Worm (Caenorhabditis elegans): ENCODE measurements around the gene madd-3.

The madd-3 gene

DNA sequence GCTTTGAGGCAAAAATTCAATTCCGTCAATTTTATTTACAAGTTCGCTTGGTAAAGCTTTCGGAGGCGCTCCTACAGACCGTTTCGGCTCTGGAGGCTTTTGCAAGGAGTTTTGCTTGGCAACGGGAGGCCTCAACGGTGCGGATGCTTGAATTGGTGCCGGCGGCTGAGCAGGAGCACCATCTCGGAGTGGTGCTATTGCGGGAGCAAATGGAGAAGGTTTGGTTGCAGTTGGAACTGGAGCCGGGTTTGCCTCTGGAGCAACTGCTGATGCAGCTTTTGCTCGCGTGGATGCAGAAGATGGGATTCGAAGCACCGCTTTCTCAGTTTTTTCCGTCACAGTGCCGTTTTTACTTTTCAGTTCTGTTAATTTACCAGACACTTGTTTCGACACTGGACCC, 6.5 kb downstream of the madd-3 start:
- TF ChIP-seq elt-3 (tag; optimal IDR thresholded peaks at IDR 0.05) (no peak), ceh-88 (GFP tag; IDR thresholded peaks at IDR 0.05) (no peak), pag-3 (tag; optimal IDR thresholded peaks at IDR 0.05; ENCODE audit: borderline replicate concordance, insufficient read depth) (no peak), C04F5.9 (tag; optimal IDR thresholded peaks at IDR 0.05) (no peak), tlp-1 (tag; optimal IDR thresholded peaks at IDR 0.05) (no peak), ces-1 (GFP tag; optimal IDR thresholded peaks at IDR 0.05) (no peak), sptf-1 (tag; optimal IDR thresholded peaks at IDR 0.05) (no peak)

ce11 chrX:14287888-14288287, 8.6 kb downstream of the madd-3 start:
- TF ChIP-seq ceh-90 (tag; optimal IDR thresholded peaks at IDR 0.05) (no peak), dsc-1 (tag; optimal IDR thresholded peaks at IDR 0.05) (no peak), pag-3 (tag; optimal IDR thresholded peaks at IDR 0.05; ENCODE audit: borderline replicate concordance, insufficient read depth) (no peak), F16B12.6 (tag; optimal IDR thresholded peaks at IDR 0.05) (no peak), fos-1 (tag; optimal IDR thresholded peaks at IDR 0.05) (no peak), lin-14 (GFP tag; optimal IDR thresholded peaks at IDR 0.05) (peak; percentile 89), swsn-7 (tag; optimal IDR thresholded peaks at IDR 0.05) (peak; percentile 22), vab-15 (tag; optimal IDR thresholded peaks at IDR 0.05) (no peak), ztf-4 (tag; optimal IDR thresholded peaks at IDR 0.05) (no peak), nhr-11 (tag; optimal IDR thresholded peaks at IDR 0.05) (peak; percentile 6), lsy-2 (tag; optimal IDR thresholded peaks at IDR 0.05) (peak; percentile 34 to 36), ztf-11 (tag; optimal IDR thresholded peaks at IDR 0.05) (no peak), lin-15B (tag; optimal IDR thresholded peaks at IDR 0.05) (no peak), ceh-8 (GFP tag; optimal IDR thresholded peaks at IDR 0.05) (no peak), nhr-20 (tag; optimal IDR thresholded peaks at IDR 0.05) (peak; percentile 46), pqm-1 (tag; optimal IDR thresholded peaks at IDR 0.05) (no peak), nhr-19 (GFP tag; conservative IDR thresholded peaks at IDR 0.05) (peak; percentile 65), rnt-1 (tag; optimal IDR thresholded peaks at IDR 0.05) (peak; percentile 92), unc-30 (tag; optimal IDR thresholded peaks at IDR 0.05) (no peak), aha-1 (tag; optimal IDR thresholded peaks at IDR 0.05) (no peak), efl-3 (GFP tag; optimal IDR thresholded peaks at IDR 0.05) (no peak), mdl-1 (tag; optimal IDR thresholded peaks at IDR 0.05) (peak in 1 of 2 experiments; percentile 32), efl-1 (optimal IDR thresholded peaks at IDR 0.05) (no peak), efl-1 (GFP tag; optimal IDR thresholded peaks at IDR 0.05 in 1 of 2) (peak in 1 of 2 experiments; percentile 71), fkh-10 (GFP tag; optimal IDR thresholded peaks at IDR 0.05) (no peak), snu-23 (GFP tag; optimal IDR thresholded peaks at IDR 0.05) (peak; percentile 44), skn-1 (tag; optimal IDR thresholded peaks at IDR 0.05) (no peak), tbx-2 (tag; optimal IDR thresholded peaks at IDR 0.05) (peak; percentile 48), mef-2 (tag; optimal IDR thresholded peaks at IDR 0.05) (no peak), mep-1 (tag; optimal IDR thresholded peaks at IDR 0.05) (peak; percentile 35), nhr-71 (tag; optimal IDR thresholded peaks at IDR 0.05) (peak; percentile 86), pax-3 (tag; optimal IDR thresholded peaks at IDR 0.05) (no peak), tlp-1 (tag; optimal IDR thresholded peaks at IDR 0.05) (no peak), unc-130 (tag; optimal IDR thresholded peaks at IDR 0.05) (peak; percentile 40), jun-1 (tag; optimal IDR thresholded peaks at IDR 0.05) (no peak)

ce11 chrX:14281526-14281925, 14.9 kb downstream of the madd-3 start, which contains the start of gene E02H4.2:
E02H4.2 (minus strand) TSS chrX:14281626.
- TF ChIP-seq efl-1 (optimal IDR thresholded peaks at IDR 0.05) (no peak), efl-1 (GFP tag; optimal IDR thresholded peaks at IDR 0.05 in 1 of 2) (peak in 1 of 2 experiments; percentile 9), isw-1 (GFP tag; IDR thresholded peaks at IDR 0.05) (no peak), egl-13 (tag; optimal IDR thresholded peaks at IDR 0.05) (no peak), sup-37 (GFP tag; optimal IDR thresholded peaks at IDR 0.05) (no peak)
